Worm (Caenorhabditis elegans) whole organism, L4 larva: ENCODE results near the gene riok-3.

Experiments
- F10B5.3 ChIP-seq: sonication (generic microtip); optimal IDR thresholded peaks from 2 replicates; lab custom pipeline; 2016; ENCODE audit warnings: mild to moderate bottlenecking, missing genetic modification characterization, missing compliant biosample characterization
- F26F4.8 ChIP-seq: fragments of 200-800 bp; sonication (Bioruptor generic); conservative IDR thresholded peaks from 2 replicates; pipeline ENCODE4 v1.3.6; 2022; ENCODE audit warnings: missing genetic modification characterization, missing compliant biosample characterization
- F44E2.7 ChIP-seq: fragments of 200-800 bp; sonication (Bioruptor generic); IDR thresholded peaks from 2 replicates; pipeline ENCODE4 v2.1.2; 2022; ENCODE audit warnings: missing genetic modification characterization, missing compliant biosample characterization
- T20F7.1 ChIP-seq: fragments of 200-800 bp; sonication (Bioruptor generic); optimal IDR thresholded peaks from 2 replicates; lab custom pipeline; 2018; ENCODE audit warnings: mild to moderate bottlenecking, missing genetic modification characterization, missing compliant biosample characterization
- Y48G9A.11 ChIP-seq: fragments of 200-800 bp; sonication (Bioruptor generic); IDR thresholded peaks from 2 replicates; pipeline ENCODE4 v1.3.6; 2022; ENCODE audit warnings: missing genetic modification reagents, missing genetic modification characterization, missing compliant biosample characterization
- Y5F2A.4 ChIP-seq: fragments of 200-800 bp; sonication (Bioruptor generic); optimal IDR thresholded peaks from 2 replicates; lab custom pipeline; 2018; ENCODE audit warnings: mild to moderate bottlenecking, missing genetic modification characterization, missing compliant biosample characterization
- ZK337.2 ChIP-seq: fragments of 200-800 bp; sonication (Bioruptor generic); IDR thresholded peaks from 2 replicates; pipeline ENCODE4 v1.3.6; 2022; ENCODE audit warnings: missing genetic modification reagents, missing genetic modification characterization, missing compliant biosample characterization
- ZK546.5 ChIP-seq, 2 experiments: sonication (generic microtip); optimal IDR thresholded peaks; 2 replicates each; lab custom pipeline; 2017; ENCODE audit warnings: missing biosample characterization in 2 of 2, missing genetic modification characterization in 2 of 2
- aha-1 ChIP-seq: fragments of 150-350 bp; peaks from one replicate; lab custom pipeline; 2014; ENCODE audit warnings: missing biosample characterization, missing genetic modification characterization
- aly-2 ChIP-seq: sonication (generic microtip); optimal IDR thresholded peaks from 2 replicates; lab custom pipeline; 2018; ENCODE audit warnings: missing biosample characterization, missing genetic modification characterization
- ama-1 ChIP-seq: fragments of 150-350 bp; optimal IDR thresholded peaks from 2 replicates; lab custom pipeline; 2014; ENCODE audit warnings: inconsistent platforms, mixed read lengths
- attf-4 ChIP-seq: sonication (generic microtip); optimal IDR thresholded peaks from 3 replicates; lab custom pipeline; 2017; ENCODE audit warnings: missing biosample characterization, missing genetic modification characterization
- ceh-20 ChIP-seq: fragments of 200-800 bp; sonication (Bioruptor generic); IDR thresholded peaks from 2 replicates; pipeline ENCODE4 v1.3.6; 2022; ENCODE audit warnings: missing genetic modification reagents, missing genetic modification characterization, missing compliant biosample characterization
- ceh-28 ChIP-seq: fragments of 150-350 bp; optimal IDR thresholded peaks from 2 replicates; lab custom pipeline; 2014; ENCODE audit warnings: missing biosample characterization, missing genetic modification reagents, missing genetic modification characterization
- ceh-44 ChIP-seq: fragments of 200-800 bp; sonication (Bioruptor generic); IDR thresholded peaks from 2 replicates; pipeline ENCODE4 v1.3.6; 2022; ENCODE audit warnings: missing genetic modification reagents, missing genetic modification characterization, missing compliant biosample characterization
- daf-12 ChIP-seq: fragments of 150-350 bp; optimal IDR thresholded peaks from 2 replicates; lab custom pipeline; 2014; ENCODE audit warnings: missing biosample characterization, missing genetic modification reagents, missing genetic modification characterization
- daf-19 ChIP-seq: fragments of 200-800 bp; sonication (Bioruptor generic); conservative IDR thresholded peaks from 2 replicates; pipeline ENCODE4 v1.3.6; 2022; ENCODE audit warnings: missing genetic modification characterization, missing compliant biosample characterization
- daf-8 ChIP-seq: fragments of 200-800 bp; sonication (Bioruptor generic); IDR thresholded peaks from 2 replicates; pipeline ENCODE4 v1.3.6; 2022; ENCODE audit warnings: missing genetic modification characterization, missing compliant biosample characterization
- dmd-8 ChIP-seq: fragments of 200-800 bp; sonication (Bioruptor generic); IDR thresholded peaks from 2 replicates; pipeline ENCODE4 v1.3.6; 2022; ENCODE audit warnings: missing genetic modification characterization, missing compliant biosample characterization
- dpl-1 ChIP-seq: fragments of 150-350 bp; optimal IDR thresholded peaks from 2 replicates; lab custom pipeline; 2014; ENCODE audit warnings: missing biosample characterization, missing genetic modification reagents, missing genetic modification characterization
- dve-1 ChIP-seq: sonication (generic microtip); optimal IDR thresholded peaks from 2 replicates; lab custom pipeline; 2017; ENCODE audit warnings: antibody characterized with exemption, mild to moderate bottlenecking, missing genetic modification characterization, missing compliant biosample characterization; ENCODE audit not compliant: insufficient read depth
- egl-27 ChIP-seq: sonication (generic microtip); optimal IDR thresholded peaks from 3 replicates; lab custom pipeline; 2017; ENCODE audit warnings: missing biosample characterization, missing genetic modification reagents, missing genetic modification characterization
- gei-8 ChIP-seq: fragments of 200-800 bp; sonication (Bioruptor generic); optimal IDR thresholded peaks from 2 replicates; lab custom pipeline; 2018; ENCODE audit warnings: mild to moderate bottlenecking, missing genetic modification characterization, missing compliant biosample characterization
- hif-1 ChIP-seq, 2 experiments: sonication (generic microtip); optimal IDR thresholded peaks; 2 replicates each; lab custom pipeline; 2016 to 2017; ENCODE audit warnings: missing compliant biosample characterization in 2 of 2, missing genetic modification characterization in 2 of 2, missing genetic modification reagents in 2 of 2, missing genotype in 2 of 2, mild to moderate bottlenecking in 1 of 2
- jun-1 ChIP-seq: fragments of 150-350 bp; optimal IDR thresholded peaks from 2 replicates; lab custom pipeline; 2014; ENCODE audit warnings: missing biosample characterization, missing genetic modification reagents, missing genetic modification characterization
- lin-13 ChIP-seq: fragments of 150-350 bp; optimal IDR thresholded peaks from 2 replicates; lab custom pipeline; 2014; ENCODE audit warnings: missing biosample characterization, missing genetic modification reagents, missing genetic modification characterization
- lin-15B ChIP-seq: fragments of 150-350 bp; sonication (generic microtip); optimal IDR thresholded peaks from 3 replicates; lab custom pipeline; 2014; ENCODE audit warnings: missing biosample characterization, missing genetic modification characterization
- lin-29 ChIP-seq: fragments of 200-800 bp; sonication (Bioruptor generic); IDR thresholded peaks from 2 replicates; pipeline ENCODE4 v1.3.6; 2022; ENCODE audit warnings: missing genetic modification reagents, missing genetic modification characterization, missing compliant biosample characterization
- lir-3 ChIP-seq: sonication (generic microtip); optimal IDR thresholded peaks from 2 replicates; lab custom pipeline; 2016; ENCODE audit warnings: mild to moderate bottlenecking, missing genetic modification characterization, missing compliant biosample characterization
- madf-9 ChIP-seq: fragments of 200-800 bp; sonication (Bioruptor generic); conservative IDR thresholded peaks from 2 replicates; pipeline ENCODE4 v1.3.6; 2022; ENCODE audit warnings: missing genetic modification reagents, missing genetic modification characterization, missing compliant biosample characterization
- mdl-1 ChIP-seq, 2 experiments: fragments of 150-350 bp in 1 of 2; sonication (generic microtip) in 1 of 2; optimal IDR thresholded peaks; 2 replicates each; lab custom pipeline; 2014 to 2017; ENCODE audit warnings: missing biosample characterization in 2 of 2, missing genetic modification characterization in 2 of 2
- mep-1 ChIP-seq: fragments of 150-350 bp; sonication (generic microtip); optimal IDR thresholded peaks from 3 replicates; lab custom pipeline; 2014; ENCODE audit warnings: missing biosample characterization, missing genetic modification characterization
- nhr-102 ChIP-seq: sonication (generic microtip); optimal IDR thresholded peaks from 2 replicates; lab custom pipeline; 2016; ENCODE audit warnings: mild to moderate bottlenecking, missing genetic modification characterization, moderate library complexity, missing compliant biosample characterization
- nhr-11 ChIP-seq: fragments of 150-350 bp; optimal IDR thresholded peaks from 2 replicates; lab custom pipeline; 2014; ENCODE audit warnings: missing biosample characterization, missing genetic modification characterization
- nhr-237 ChIP-seq: sonication (generic microtip); optimal IDR thresholded peaks from 2 replicates; lab custom pipeline; 2017; ENCODE audit warnings: missing biosample characterization, missing genetic modification characterization
- nhr-25 ChIP-seq: sonication (generic microtip); optimal IDR thresholded peaks from 2 replicates; lab custom pipeline; 2017; ENCODE audit warnings: missing genetic modification characterization, mild to moderate bottlenecking, missing compliant biosample characterization, antibody characterized with exemption, moderate library complexity, borderline replicate concordance; ENCODE audit not compliant: insufficient read depth
- nhr-42 ChIP-seq: fragments of 200-800 bp; sonication (Bioruptor generic); IDR thresholded peaks from 2 replicates; pipeline ENCODE4 v1.3.6; 2022; ENCODE audit warnings: missing genetic modification characterization, missing compliant biosample characterization
- nhr-48 ChIP-seq: sonication (generic microtip); optimal IDR thresholded peaks from 2 replicates; lab custom pipeline; 2016; ENCODE audit warnings: mild to moderate bottlenecking, missing genetic modification characterization, missing compliant biosample characterization
- nhr-6 ChIP-seq: fragments of 150-350 bp; optimal IDR thresholded peaks from 2 replicates; lab custom pipeline; 2014; ENCODE audit warnings: missing biosample characterization, missing genetic modification characterization
- nhr-76 ChIP-seq: fragments of 150-350 bp; optimal IDR thresholded peaks from 2 replicates; lab custom pipeline; 2014; ENCODE audit warnings: missing biosample characterization, missing genetic modification characterization
- pqm-1 ChIP-seq: sonication (generic microtip); optimal IDR thresholded peaks from 2 replicates; lab custom pipeline; 2017; ENCODE audit warnings: missing biosample characterization, missing genetic modification characterization
- sdz-12 ChIP-seq: fragments of 200-800 bp; sonication (Bioruptor generic); optimal IDR thresholded peaks from 2 replicates; lab custom pipeline; 2018; ENCODE audit warnings: mild to moderate bottlenecking, missing genetic modification characterization, missing compliant biosample characterization
- set-16 ChIP-seq: fragments of 200-800 bp; sonication (Bioruptor generic); IDR thresholded peaks from 2 replicates; pipeline ENCODE4 v1.3.6; 2022; ENCODE audit warnings: missing genetic modification reagents, missing genetic modification characterization, missing compliant biosample characterization
- skn-1 ChIP-seq: fragments of 150-350 bp; optimal IDR thresholded peaks from 2 replicates; lab custom pipeline; 2014; ENCODE audit warnings: missing biosample characterization, missing genetic modification characterization
- spr-1 ChIP-seq: sonication (generic microtip); optimal IDR thresholded peaks from 2 replicates; lab custom pipeline; 2016; ENCODE audit warnings: mild to moderate bottlenecking, missing genetic modification characterization, missing compliant biosample characterization
- vab-7 ChIP-seq: fragments of 200-800 bp; sonication (Bioruptor generic); IDR thresholded peaks from 2 replicates; pipeline ENCODE4 v1.3.6; 2022; ENCODE audit warnings: missing genetic modification reagents, missing genetic modification characterization, missing compliant biosample characterization
- zfp-2 ChIP-seq: sonication (generic microtip); optimal IDR thresholded peaks from 2 replicates; lab custom pipeline; 2016; ENCODE audit warnings: mild to moderate bottlenecking, missing genetic modification characterization, missing compliant biosample characterization
- zfp-3 ChIP-seq: fragments of 200-800 bp; sonication (Bioruptor generic); conservative IDR thresholded peaks from 2 replicates; pipeline ENCODE4 v1.3.6; 2022; ENCODE audit warnings: missing genetic modification reagents, missing genetic modification characterization, missing compliant biosample characterization
- zip-11 ChIP-seq: fragments of 200-800 bp; sonication (Bioruptor generic); IDR thresholded peaks from 2 replicates; pipeline ENCODE4 v1.3.6; 2022; ENCODE audit warnings: missing genetic modification characterization, missing compliant biosample characterization

riok-3 gene

ce11 chrIII:9782011-9782436 lies 22.8 kb downstream of the riok-3 start, which contains the start of gene vha-2 (continued):
- peak; percentile 31 for TF ChIP-seq dve-1 (tag; lab: Kevin White, UChicago)
- 0 out of 2 replicates have a peak, but pooled peaks have one; percentile 10 for TF ChIP-seq daf-8 (GFP tag; lab: Robert Waterston, UW)
- TF ChIP-seq nhr-48 (tag; lab: Kevin White, UChicago) = peak; percentile 10
- TF ChIP-seq lin-15B (tag; lab: Kevin White, UChicago) = no peak
- TF ChIP-seq lin-13 (GFP tag; lab: Kevin White, UChicago) = no peak

ce11 chrIII:9780665-9781304 lies 24.0 kb downstream of the riok-3 start, which contains the start of gene vha-1:
vha-1 (plus strand) TSS chrIII:9781254.
- TF ChIP-seq ceh-44 (peak; percentile 42; the same call in 1 of the 2 replicates), Y5F2A.4 (GFP tag; lab: Kevin White, UChicago) (no peak), zip-11 (GFP tag; lab: Robert Waterston, UW) (no peak), nhr-11 (peak; percentile 80), egl-27 (tag; lab: Kevin White, UChicago) (no peak), Y48G9A.11 (GFP tag; lab: Robert Waterston, UW) (no peak), lin-29 (GFP tag; lab: Robert Waterston, UW) (no peak), madf-9 (GFP tag; lab: Robert Waterston, UW) (peak; percentile 69; the same call in 1 of the 2 replicates), nhr-76 (tag; lab: Kevin White, UChicago) (no peak), sdz-12 (GFP tag; lab: Kevin White, UChicago) (no peak), jun-1 (peak; percentile 71), nhr-237 (tag; lab: Kevin White, UChicago) (no peak), skn-1 (peak; percentile 4), gei-8 (no peak), nhr-25 (tag; lab: Kevin White, UChicago) (peak; percentile 66), ZK546.5 (tag; optimal IDR thresholded peaks at IDR 0.05; lab: Kevin White, UChicago) (no peak), ceh-20 (no peak), nhr-6 (tag; lab: Kevin White, UChicago) (peak; percentile 89), pqm-1 (tag; lab: Kevin White, UChicago) (peak; percentile 75), daf-19 (GFP tag; lab: Robert Waterston, UW) (no peak), hif-1 (tag; optimal IDR thresholded peaks at IDR 0.05; lab: Kevin White, UChicago) (peak in 1 of 2 experiments; percentile 58), ZK337.2 (no peak), ceh-28 (tag; lab: Kevin White, UChicago) (no peak), T20F7.1 (GFP tag; lab: Kevin White, UChicago) (peak; percentile 81), nhr-42 (no peak; the same call in 1 of the 2 replicates), mdl-1 (tag; optimal IDR thresholded peaks at IDR 0.05; lab: Kevin White, UChicago) (peak; percentile 4 to 70), zfp-2 (tag; lab: Kevin White, UChicago) (no peak), set-16 (no peak), spr-1 (tag; lab: Kevin White, UChicago) (peak; percentile 64), zfp-3 (GFP tag; lab: Robert Waterston, UW) (no peak), dmd-8 (GFP tag; lab: Robert Waterston, UW) (no peak), daf-8 (GFP tag; lab: Robert Waterston, UW) (no peak), daf-12 (tag; lab: Kevin White, UChicago) (no peak), vab-7 (no peak), attf-4 (no peak), dpl-1 (GFP tag; lab: Kevin White, UChicago) (peak; percentile 74), aha-1 (tag; lab: Kevin White, UChicago) (peak; percentile 48), aly-2 (no peak), lir-3 (tag; lab: Kevin White, UChicago) (no peak), mep-1 (peak; percentile 92), F10B5.3 (tag; lab: Kevin White, UChicago) (no peak), ama-1 (lab: Kevin White, UChicago) (peak; percentile 87), F26F4.8 (GFP tag; lab: Robert Waterston, UW) (no peak), F44E2.7 (GFP tag; lab: Robert Waterston, UW) (no peak), nhr-102 (tag; lab: Kevin White, UChicago) (peak; percentile 63)
